Worm (Caenorhabditis elegans) whole organism, L3 larva: ENCODE data around the gene F42A9.11.
A peak's percentile ranks its signal among the peaks of the same experiment; 100 is the strongest.

Experiments used
- R02D3.7 ChIP-seq: fragments of 150-350 bp; optimal IDR thresholded peaks from 2 replicates; lab custom pipeline; 2014; ENCODE audit warnings: missing biosample characterization, missing genetic modification characterization
- ZK546.5 ChIP-seq: sonication (generic microtip); optimal IDR thresholded peaks from 2 replicates; lab custom pipeline; 2017; ENCODE audit warnings: missing biosample characterization, missing genetic modification characterization
- aly-2 ChIP-seq: fragments of 150-350 bp; optimal IDR thresholded peaks from 2 replicates; lab custom pipeline; 2014; ENCODE audit warnings: missing biosample characterization, missing genetic modification characterization
- ama-1 ChIP-seq: fragments of 150-350 bp; optimal IDR thresholded peaks from 2 replicates; lab custom pipeline; 2018
- ceh-16 ChIP-seq: sonication (generic microtip); optimal IDR thresholded peaks from 2 replicates; lab custom pipeline; 2017; ENCODE audit warnings: missing biosample characterization, missing genetic modification characterization
- ceh-28 ChIP-seq: fragments of 150-350 bp; optimal IDR thresholded peaks from 2 replicates; lab custom pipeline; 2014; ENCODE audit warnings: missing biosample characterization, missing genetic modification reagents, missing genetic modification characterization
- ceh-82 ChIP-seq: fragments of 150-350 bp; optimal IDR thresholded peaks from 2 replicates; lab custom pipeline; 2014; ENCODE audit warnings: missing biosample characterization, missing genetic modification characterization
- ceh-9 ChIP-seq: sonication (generic microtip); optimal IDR thresholded peaks from 2 replicates; lab custom pipeline; 2018; ENCODE audit warnings: missing biosample characterization, missing genetic modification characterization
- daf-12 ChIP-seq: fragments of 150-350 bp; optimal IDR thresholded peaks from 2 replicates; lab custom pipeline; 2014; ENCODE audit warnings: missing biosample characterization, missing genetic modification reagents, missing genetic modification characterization
- egl-27 ChIP-seq: sonication (generic microtip); optimal IDR thresholded peaks from 4 replicates; lab custom pipeline; 2017; ENCODE audit warnings: missing biosample characterization, missing genetic modification reagents, missing genetic modification characterization
- egl-5 ChIP-seq: fragments of 150-350 bp; optimal IDR thresholded peaks from 2 replicates; lab custom pipeline; 2017; ENCODE audit warnings: missing biosample characterization, missing genetic modification reagents, missing genetic modification characterization, inconsistent platforms
- elt-1 ChIP-seq: fragments of 150-350 bp; optimal IDR thresholded peaks from 2 replicates; lab custom pipeline; 2014; ENCODE audit warnings: missing biosample characterization, missing genetic modification characterization
- elt-2 ChIP-seq: sonication (generic microtip); optimal IDR thresholded peaks from 2 replicates; lab custom pipeline; 2016; ENCODE audit warnings: missing genetic modification reagents, mild to moderate bottlenecking, missing genetic modification characterization, missing compliant biosample characterization
- elt-3 ChIP-seq, 3 experiments: fragments of 150-350 bp in 1 of 3; sonication (generic microtip) in 2 of 3; optimal IDR thresholded peaks; 2 replicates in 2 of 3; 4 replicates in 1 of 3; lab custom pipeline; 2014 to 2017; ENCODE audit warnings: missing biosample characterization in 3 of 3, missing genetic modification characterization in 3 of 3
- eor-1 ChIP-seq, 2 experiments: fragments of 150-350 bp; optimal IDR thresholded peaks; 2 replicates each; lab custom pipeline; 2014 to 2018; ENCODE audit warnings: missing biosample characterization in 2 of 2, missing genetic modification characterization in 2 of 2
- fkh-10 ChIP-seq: sonication (generic microtip); optimal IDR thresholded peaks from 2 replicates; lab custom pipeline; 2017; ENCODE audit warnings: missing biosample characterization, missing genetic modification reagents, missing genetic modification characterization
- fkh-2 ChIP-seq: fragments of 150-350 bp; optimal IDR thresholded peaks from 2 replicates; lab custom pipeline; 2014; ENCODE audit warnings: missing biosample characterization, missing genetic modification reagents, missing genetic modification characterization
- fos-1 ChIP-seq: fragments of 150-350 bp; optimal IDR thresholded peaks from 2 replicates; lab custom pipeline; 2014; ENCODE audit warnings: missing biosample characterization, missing genetic modification characterization
- hmg-11 ChIP-seq: sonication (generic microtip); optimal IDR thresholded peaks from 2 replicates; lab custom pipeline; 2016; ENCODE audit warnings: missing genetic modification characterization, missing compliant biosample characterization
- jun-1 ChIP-seq: fragments of 150-350 bp; optimal IDR thresholded peaks from 2 replicates; lab custom pipeline; 2014; ENCODE audit warnings: missing biosample characterization, missing genetic modification reagents, missing genetic modification characterization
- lin-15B ChIP-seq: fragments of 150-350 bp; optimal IDR thresholded peaks from 2 replicates; lab custom pipeline; 2014; ENCODE audit warnings: missing biosample characterization, missing genetic modification characterization
- lin-39 ChIP-seq: fragments of 150-350 bp; optimal IDR thresholded peaks from 2 replicates; lab custom pipeline; 2018; ENCODE audit warnings: missing biosample characterization, missing genetic modification reagents, missing genetic modification characterization
- lsy-12 ChIP-seq: sonication (generic microtip); optimal IDR thresholded peaks from 2 replicates; lab custom pipeline; 2016; ENCODE audit warnings: mild to moderate bottlenecking, missing genetic modification characterization, missing compliant biosample characterization
- mdl-1 ChIP-seq: fragments of 150-350 bp; optimal IDR thresholded peaks from 2 replicates; lab custom pipeline; 2014; ENCODE audit warnings: missing biosample characterization, missing genetic modification characterization
- mml-1 ChIP-seq: fragments of 150-350 bp; sonication (generic microtip); optimal IDR thresholded peaks from 3 replicates; lab custom pipeline; 2014; ENCODE audit warnings: missing biosample characterization, missing genetic modification characterization
- nfya-1 ChIP-seq: sonication (generic microtip); optimal IDR thresholded peaks from 2 replicates; lab custom pipeline; 2017; ENCODE audit warnings: missing genetic modification characterization, mild to moderate bottlenecking, missing compliant biosample characterization, antibody characterized with exemption, moderate library complexity; ENCODE audit not compliant: insufficient read depth
- nhr-11 ChIP-seq: fragments of 150-350 bp; optimal IDR thresholded peaks from 2 replicates; lab custom pipeline; 2014; ENCODE audit warnings: missing biosample characterization, missing genetic modification characterization
- nhr-12 ChIP-seq: fragments of 150-350 bp; optimal IDR thresholded peaks from 2 replicates; lab custom pipeline; 2014; ENCODE audit warnings: missing biosample characterization, missing genetic modification characterization
- nhr-23 ChIP-seq: fragments of 150-350 bp; optimal IDR thresholded peaks from 2 replicates; lab custom pipeline; 2014; ENCODE audit warnings: missing biosample characterization, missing genetic modification reagents, missing genetic modification characterization
- nhr-237 ChIP-seq: fragments of 150-350 bp; optimal IDR thresholded peaks from 2 replicates; lab custom pipeline; 2014; ENCODE audit warnings: missing biosample characterization, missing genetic modification characterization
- nhr-25 ChIP-seq: sonication (generic microtip); optimal IDR thresholded peaks from 2 replicates; lab custom pipeline; 2017; ENCODE audit warnings: missing biosample characterization, missing genetic modification characterization
- nhr-28 ChIP-seq: fragments of 150-350 bp; optimal IDR thresholded peaks from 2 replicates; lab custom pipeline; 2014; ENCODE audit warnings: missing biosample characterization, missing genetic modification characterization
- nhr-43 ChIP-seq: sonication (generic microtip); optimal IDR thresholded peaks from 2 replicates; lab custom pipeline; 2016; ENCODE audit warnings: mild to moderate bottlenecking, missing genetic modification characterization, missing compliant biosample characterization; ENCODE audit not compliant: poor library complexity, severe bottlenecking
- nhr-67 ChIP-seq: fragments of 150-350 bp; optimal IDR thresholded peaks from 2 replicates; lab custom pipeline; 2014; ENCODE audit warnings: missing biosample characterization, missing genetic modification characterization
- nhr-76 ChIP-seq: fragments of 150-350 bp; sonication (generic microtip); optimal IDR thresholded peaks from 5 replicates; lab custom pipeline; 2014; ENCODE audit warnings: missing biosample characterization, missing genetic modification characterization
- nhr-77 ChIP-seq: fragments of 150-350 bp; optimal IDR thresholded peaks from 2 replicates; lab custom pipeline; 2014; ENCODE audit warnings: missing biosample characterization, missing genetic modification characterization
- pha-4 ChIP-seq: fragments of 150-350 bp; optimal IDR thresholded peaks from 2 replicates; lab custom pipeline; 2014; ENCODE audit warnings: missing biosample characterization, missing genetic modification reagents, missing genetic modification characterization
- pqm-1 ChIP-seq: fragments of 150-350 bp; optimal IDR thresholded peaks from 2 replicates; lab custom pipeline; 2017; ENCODE audit warnings: missing biosample characterization, missing genetic modification characterization, inconsistent platforms
- sea-2 ChIP-seq: fragments of 150-350 bp; sonication (generic microtip); optimal IDR thresholded peaks from 4 replicates; lab custom pipeline; 2014; ENCODE audit warnings: missing biosample characterization, missing genetic modification reagents, missing genetic modification characterization
- skn-1 ChIP-seq: fragments of 150-350 bp; optimal IDR thresholded peaks from 2 replicates; lab custom pipeline; 2014; ENCODE audit warnings: missing biosample characterization, missing genetic modification characterization
- snpc-4 ChIP-seq: fragments of 150-350 bp; optimal IDR thresholded peaks from 2 replicates; lab custom pipeline; 2014; ENCODE audit warnings: missing biosample characterization, missing genetic modification characterization
- tbx-2 ChIP-seq: sonication (generic microtip); optimal IDR thresholded peaks from 2 replicates; lab custom pipeline; 2016; ENCODE audit warnings: mild to moderate bottlenecking, missing genetic modification characterization, missing compliant biosample characterization
- unc-39 ChIP-seq: sonication (generic microtip); optimal IDR thresholded peaks from 4 replicates; lab custom pipeline; 2017; ENCODE audit warnings: missing biosample characterization, missing genetic modification characterization
- unc-62 ChIP-seq: fragments of 150-350 bp; sonication (generic microtip); optimal IDR thresholded peaks from 4 replicates; lab custom pipeline; 2014; ENCODE audit warnings: missing biosample characterization, missing genetic modification reagents, missing genetic modification characterization
- zag-1 ChIP-seq: fragments of 150-350 bp; optimal IDR thresholded peaks from 2 replicates; lab custom pipeline; 2014; ENCODE audit warnings: missing biosample characterization, missing genetic modification characterization
- ztf-11 ChIP-seq: fragments of 150-350 bp; optimal IDR thresholded peaks from 2 replicates; lab custom pipeline; 2014; ENCODE audit warnings: missing biosample characterization, missing genetic modification characterization
- ztf-4 ChIP-seq: fragments of 150-350 bp; optimal IDR thresholded peaks from 2 replicates; lab custom pipeline; 2014; ENCODE audit warnings: missing biosample characterization, missing genetic modification characterization

The F42A9.11 gene

ce11 chrIV:8585076-8586033 lies 42.1 kb upstream of the F42A9.11 start, which contains the start of gene catp-7:
TSS of gene catp-7 (plus strand) at chrIV:8585983.
- TF ChIP-seq ZK546.5 (tag; lab: Kevin White, UChicago) (no peak), skn-1 (tag; lab: Kevin White, UChicago) (peak; percentile 67), pha-4 (tag; lab: Kevin White, UChicago) (peak; percentile 51), nhr-11 (tag; lab: Kevin White, UChicago) (no peak), jun-1 (peak; percentile 49), pqm-1 (tag; lab: Kevin White, UChicago) (peak; percentile 93), elt-2 (tag; lab: Kevin White, UChicago) (peak; percentile 97), eor-1 (tag; optimal IDR thresholded peaks at IDR 0.05; lab: Kevin White, UChicago) (no peak)

DNA sequence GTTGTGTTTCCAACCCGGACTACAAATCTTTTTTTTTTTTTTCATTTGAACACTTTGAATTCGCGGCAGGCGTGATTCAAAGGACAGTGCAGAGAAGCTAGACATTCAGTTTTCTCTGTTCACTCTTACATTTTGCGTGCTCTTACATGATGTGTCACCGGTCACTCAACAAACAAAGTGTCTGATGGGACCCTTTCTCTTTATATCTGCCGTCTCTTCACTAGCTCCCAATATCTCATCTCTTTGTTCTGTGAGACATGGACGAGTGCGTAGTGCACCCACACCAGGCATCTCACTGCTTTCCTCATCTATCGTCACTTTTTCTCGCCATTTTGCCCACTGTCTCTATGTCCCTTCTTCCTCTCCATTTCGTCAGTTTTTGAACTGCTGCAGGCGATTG lies 40.4 kb upstream of the F42A9.11 start:
- TF ChIP-seq nfya-1 (tag; lab: Kevin White, UChicago) (peak; percentile 49), ceh-16 (tag; lab: Kevin White, UChicago) (no peak), fos-1 (tag; lab: Kevin White, UChicago) (peak; percentile 23), ama-1 (peak; percentile 20), lin-39 (tag; lab: Kevin White, UChicago) (peak; percentile 75), elt-2 (tag; lab: Kevin White, UChicago) (no peak), daf-12 (no peak), nhr-23 (no peak), egl-27 (tag; lab: Kevin White, UChicago) (no peak), R02D3.7 (tag; lab: Kevin White, UChicago) (peak; percentile 11), fkh-2 (tag; lab: Kevin White, UChicago) (no peak), eor-1 (tag; optimal IDR thresholded peaks at IDR 0.05; lab: Kevin White, UChicago) (no peak), ceh-9 (tag; lab: Kevin White, UChicago) (no peak), sea-2 (GFP tag; lab: Kevin White, UChicago) (no peak), ceh-82 (tag; lab: Kevin White, UChicago) (peak; percentile 54), nhr-77 (tag; lab: Kevin White, UChicago) (no peak), mdl-1 (tag; lab: Kevin White, UChicago) (no peak), mml-1 (tag; lab: Kevin White, UChicago) (no peak), ceh-28 (peak; percentile 17), lin-15B (peak; percentile 59), hmg-11 (tag; lab: Kevin White, UChicago) (peak; percentile 80), aly-2 (tag; lab: Kevin White, UChicago) (no peak), nhr-237 (tag; lab: Kevin White, UChicago) (no peak), elt-1 (tag; lab: Kevin White, UChicago) (peak; percentile 14), lsy-12 (no peak), jun-1 (peak; percentile 59), nhr-11 (tag; lab: Kevin White, UChicago) (no peak), nhr-28 (no peak), ZK546.5 (tag; lab: Kevin White, UChicago) (no peak), nhr-12 (tag; lab: Kevin White, UChicago) (no peak), egl-5 (no peak), nhr-43 (no peak), ztf-4 (tag; lab: Kevin White, UChicago) (no peak), nhr-25 (tag; lab: Kevin White, UChicago) (no peak), fkh-10 (no peak), pqm-1 (tag; lab: Kevin White, UChicago) (peak; percentile 29), unc-62 (GFP tag; lab: Kevin White, UChicago) (peak; percentile 95), nhr-76 (tag; lab: Kevin White, UChicago) (no peak), skn-1 (tag; lab: Kevin White, UChicago) (no peak), pha-4 (tag; lab: Kevin White, UChicago) (peak; percentile 40), tbx-2 (tag; lab: Kevin White, UChicago) (no peak), elt-3 (tag; optimal IDR thresholded peaks at IDR 0.05; lab: Kevin White, UChicago) (no peak), snpc-4 (tag; lab: Kevin White, UChicago) (no peak), zag-1 (tag; lab: Kevin White, UChicago) (peak; percentile 26), nhr-67 (tag; lab: Kevin White, UChicago) (no peak), unc-39 (tag; lab: Kevin White, UChicago) (no peak), ztf-11 (no peak)
